Worm (Caenorhabditis elegans) whole organism, L1 larva: ENCODE data around the gene T05C12.15.
A peak's percentile ranks its signal among the peaks of the same experiment; 100 is the strongest.

Experiments used
- aha-1 ChIP-seq: fragments of 150-350 bp; optimal IDR thresholded peaks from 2 replicates; lab custom pipeline; 2014; ENCODE audit warnings: missing biosample characterization, missing genetic modification characterization
- alr-1 ChIP-seq: fragments of 200-800 bp; sonication (Bioruptor generic); optimal IDR thresholded peaks from 2 replicates; lab custom pipeline; 2018; ENCODE audit warnings: borderline replicate concordance, mild to moderate bottlenecking, missing genetic modification characterization, missing compliant biosample characterization
- aly-2 ChIP-seq: fragments of 150-350 bp; optimal IDR thresholded peaks from 2 replicates; lab custom pipeline; 2014; ENCODE audit warnings: missing biosample characterization, missing genetic modification characterization
- ama-1 ChIP-seq: fragments of 150-350 bp; optimal IDR thresholded peaks from 2 replicates; lab custom pipeline; 2014
- ceh-63 ChIP-seq: fragments of 200-800 bp; sonication (Bioruptor generic); optimal IDR thresholded peaks from 2 replicates; lab custom pipeline; 2018; ENCODE audit warnings: mild to moderate bottlenecking, missing genetic modification characterization, missing compliant biosample characterization
- ceh-90 ChIP-seq: sonication (generic microtip); optimal IDR thresholded peaks from 2 replicates; lab custom pipeline; 2016; ENCODE audit warnings: missing genetic modification characterization, missing compliant biosample characterization
- ces-1 ChIP-seq: fragments of 150-350 bp; optimal IDR thresholded peaks from 2 replicates; lab custom pipeline; 2014; ENCODE audit warnings: missing biosample characterization, missing genetic modification reagents, missing genetic modification characterization
- dpl-1 ChIP-seq, 3 experiments: fragments of 150-350 bp in 2 of 3; sonication (generic microtip) in 1 of 3; optimal IDR thresholded peaks; 2 replicates each; lab custom pipeline; 2014 to 2017; ENCODE audit warnings: missing biosample characterization in 3 of 3, missing genetic modification characterization in 3 of 3, missing genetic modification reagents in 3 of 3
- dsc-1 ChIP-seq: sonication (generic microtip); optimal IDR thresholded peaks from 2 replicates; lab custom pipeline; 2016; ENCODE audit warnings: mild to moderate bottlenecking, missing genetic modification characterization, missing compliant biosample characterization
- efl-1 ChIP-seq, 4 experiments: fragments of 150-350 bp; optimal IDR thresholded peaks in 3 of 4; peaks in 1 of 4; 1 replicate in 1 of 4; 2 replicates in 3 of 4; lab custom pipeline; 2014; ENCODE audit warnings: missing biosample characterization in 2 of 4, missing genetic modification characterization in 2 of 4, missing genetic modification reagents in 2 of 4
- egl-13 ChIP-seq: sonication (generic microtip); optimal IDR thresholded peaks from 2 replicates; lab custom pipeline; 2016; ENCODE audit warnings: missing genotype, missing genetic modification reagents, missing genetic modification characterization, missing compliant biosample characterization
- egl-27 ChIP-seq, 2 experiments: fragments of 150-350 bp in 1 of 2; sonication (generic microtip); optimal IDR thresholded peaks; 3 replicates each; lab custom pipeline; 2017 to 2018; ENCODE audit warnings: missing biosample characterization in 2 of 2, missing genetic modification characterization in 2 of 2, missing genetic modification reagents in 2 of 2
- elt-3 ChIP-seq, 6 experiments: fragments of 150-350 bp in 1 of 6; sonication (generic microtip); optimal IDR thresholded peaks; 2 replicates each; lab custom pipeline; 2017 to 2018; ENCODE audit warnings: missing biosample characterization in 6 of 6, missing genetic modification characterization in 6 of 6, inconsistent platforms in 1 of 6
- fkh-10 ChIP-seq: sonication (generic microtip); optimal IDR thresholded peaks from 2 replicates; lab custom pipeline; 2017; ENCODE audit warnings: missing biosample characterization, missing genetic modification reagents, missing genetic modification characterization
- fkh-4 ChIP-seq: sonication (generic microtip); optimal IDR thresholded peaks from 2 replicates; lab custom pipeline; 2016; ENCODE audit warnings: missing compliant biosample characterization, missing genetic modification characterization, borderline replicate concordance
- fkh-8 ChIP-seq: sonication (generic microtip); optimal IDR thresholded peaks from 2 replicates; lab custom pipeline; 2016; ENCODE audit warnings: mild to moderate bottlenecking, missing genetic modification characterization, missing compliant biosample characterization
- irx-1 ChIP-seq: sonication (generic microtip); optimal IDR thresholded peaks from 2 replicates; lab custom pipeline; 2016; ENCODE audit warnings: missing genetic modification characterization, missing compliant biosample characterization
- isw-1 ChIP-seq: fragments of 200-800 bp; sonication (Bioruptor generic); IDR thresholded peaks from 2 replicates; pipeline ENCODE4 v1.3.6; 2022; ENCODE audit warnings: missing genetic modification characterization, missing compliant biosample characterization
- jun-1 ChIP-seq: fragments of 150-350 bp; optimal IDR thresholded peaks from 2 replicates; lab custom pipeline; 2014; ENCODE audit warnings: missing biosample characterization, missing genetic modification reagents, missing genetic modification characterization
- lin-14 ChIP-seq: fragments of 200-800 bp; sonication (Bioruptor generic); optimal IDR thresholded peaks from 2 replicates; lab custom pipeline; 2018; ENCODE audit warnings: mild to moderate bottlenecking, missing genetic modification characterization, moderate library complexity, missing compliant biosample characterization
- lir-3 ChIP-seq: sonication (generic microtip); optimal IDR thresholded peaks from 2 replicates; lab custom pipeline; 2016; ENCODE audit warnings: mild to moderate bottlenecking, missing genetic modification characterization, moderate library complexity, missing compliant biosample characterization; ENCODE audit not compliant: poor library complexity
- lsy-2 ChIP-seq, 2 experiments: fragments of 150-350 bp; optimal IDR thresholded peaks; 2 replicates each; lab custom pipeline; 2014; ENCODE audit warnings: missing biosample characterization in 2 of 2, missing genetic modification characterization in 2 of 2
- nhr-11 ChIP-seq: fragments of 150-350 bp; optimal IDR thresholded peaks from 2 replicates; lab custom pipeline; 2014; ENCODE audit warnings: missing biosample characterization, missing genetic modification characterization
- nhr-19 ChIP-seq: fragments of 200-800 bp; sonication (Bioruptor generic); conservative IDR thresholded peaks from 2 replicates; pipeline ENCODE4 v1.3.6; 2022; ENCODE audit warnings: missing genetic modification characterization, missing compliant biosample characterization
- nhr-237 ChIP-seq: fragments of 150-350 bp; optimal IDR thresholded peaks from 2 replicates; lab custom pipeline; 2014; ENCODE audit warnings: missing biosample characterization, missing genetic modification characterization
- nhr-28 ChIP-seq: fragments of 150-350 bp; optimal IDR thresholded peaks from 2 replicates; lab custom pipeline; 2014; ENCODE audit warnings: missing biosample characterization, missing genetic modification characterization
- nhr-84 ChIP-seq: sonication (generic microtip); optimal IDR thresholded peaks from 2 replicates; lab custom pipeline; 2017; ENCODE audit warnings: missing biosample characterization, missing genetic modification characterization
- nhr-85 ChIP-seq: sonication (generic microtip); peaks from one replicate; lab custom pipeline; 2016; ENCODE audit warnings: missing genetic modification characterization, inconsistent platforms, missing compliant biosample characterization
- pax-3 ChIP-seq: fragments of 200-800 bp; sonication (Bioruptor generic); optimal IDR thresholded peaks from 2 replicates; lab custom pipeline; 2018; ENCODE audit warnings: mild to moderate bottlenecking, missing genetic modification characterization, moderate library complexity, missing compliant biosample characterization
- pqm-1 ChIP-seq: sonication (generic microtip); optimal IDR thresholded peaks from 3 replicates; lab custom pipeline; 2017; ENCODE audit warnings: missing biosample characterization, missing genetic modification characterization
- rnt-1 ChIP-seq: sonication (generic microtip); optimal IDR thresholded peaks from 2 replicates; lab custom pipeline; 2016; ENCODE audit warnings: mild to moderate bottlenecking, missing genetic modification characterization, moderate library complexity, missing compliant biosample characterization
- snpc-4 ChIP-seq: fragments of 150-350 bp; optimal IDR thresholded peaks from 2 replicates; lab custom pipeline; 2014; ENCODE audit warnings: missing biosample characterization, missing genetic modification characterization
- swsn-7 ChIP-seq: sonication (generic microtip); optimal IDR thresholded peaks from 2 replicates; lab custom pipeline; 2016; ENCODE audit warnings: missing genetic modification characterization, missing compliant biosample characterization
- tbx-2 ChIP-seq: sonication (generic microtip); optimal IDR thresholded peaks from 2 replicates; lab custom pipeline; 2016; ENCODE audit warnings: missing genetic modification characterization, missing compliant biosample characterization
- unc-30 ChIP-seq: sonication (generic microtip); optimal IDR thresholded peaks from 2 replicates; lab custom pipeline; 2017; ENCODE audit warnings: missing biosample characterization, missing genetic modification characterization
- unc-62 ChIP-seq: fragments of 150-350 bp; optimal IDR thresholded peaks from 2 replicates; lab custom pipeline; 2014; ENCODE audit warnings: missing biosample characterization, missing genetic modification reagents, missing genetic modification characterization
- vab-15 ChIP-seq: sonication (generic microtip); optimal IDR thresholded peaks from 2 replicates; lab custom pipeline; 2017; ENCODE audit warnings: missing genotype, mild to moderate bottlenecking, missing genetic modification characterization, missing compliant biosample characterization
- xbp-1 ChIP-seq: sonication (generic microtip); optimal IDR thresholded peaks from 2 replicates; lab custom pipeline; 2016; ENCODE audit warnings: missing genetic modification characterization, missing compliant biosample characterization
- ztf-11 ChIP-seq, 2 experiments: sonication (generic microtip); optimal IDR thresholded peaks; 2 replicates each; lab custom pipeline; 2016 to 2017; ENCODE audit warnings: missing genetic modification characterization in 2 of 2, missing biosample characterization in 1 of 2, missing compliant biosample characterization in 1 of 2

The T05C12.15 gene

DNA sequence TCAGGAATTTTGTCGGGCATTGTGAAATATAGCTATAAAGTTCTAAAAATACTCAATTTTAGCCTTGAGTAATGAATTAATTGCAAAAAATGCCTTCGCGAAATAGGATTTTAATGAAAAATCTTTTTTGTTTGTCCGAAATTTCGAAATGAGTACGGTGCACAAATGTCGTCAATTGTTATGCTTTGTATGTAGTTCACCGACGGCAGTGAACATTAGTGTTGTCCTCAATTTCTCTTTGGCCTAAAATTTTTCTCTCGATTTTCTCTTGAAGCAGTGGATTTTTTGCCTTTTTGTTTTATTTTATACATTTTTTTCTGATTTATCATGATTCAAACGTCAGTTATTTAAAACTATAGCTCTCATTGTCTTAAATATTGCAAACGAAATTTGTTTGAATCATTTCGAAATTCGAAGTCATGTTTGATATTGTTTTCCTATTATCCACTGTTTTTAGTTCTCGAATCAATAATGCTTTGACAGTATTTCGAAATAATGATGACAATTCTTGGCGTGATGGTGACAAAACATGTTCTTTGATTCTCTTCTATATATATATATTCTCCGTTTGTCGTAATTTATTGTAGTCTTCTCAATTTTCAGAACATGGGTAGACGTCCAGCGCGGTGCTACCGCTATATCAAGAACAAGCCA is 26.0 kb upstream of the T05C12.15 start, which contains the start of the genes ints-11 and rpl-10 (continued):
- TF ChIP-seq ces-1 (GFP tag; lab: Kevin White, UChicago), result no peak

ce11 chrII:8144543-8144942 is 24.8 kb upstream of the T05C12.15 start, which contains the start of gene F10B5.2:
Gene F10B5.2 (plus strand): TSS chrII:8144762.
- TF ChIP-seq lsy-2 (tag; optimal IDR thresholded peaks at IDR 0.05; lab: Kevin White, UChicago) (peak in 1 of 2 experiments; percentile 43), nhr-28 (tag; lab: Kevin White, UChicago) (no peak), efl-1 (optimal IDR thresholded peaks at IDR 0.05; lab: Kevin White, UChicago) (no peak), efl-1 (GFP tag; optimal IDR thresholded peaks at IDR 0.05 in 1 of 2; lab: Kevin White, UChicago) (peak in 1 of 2 experiments; percentile 75), nhr-85 (tag; lab: Kevin White, UChicago) (no peak)

DNA sequence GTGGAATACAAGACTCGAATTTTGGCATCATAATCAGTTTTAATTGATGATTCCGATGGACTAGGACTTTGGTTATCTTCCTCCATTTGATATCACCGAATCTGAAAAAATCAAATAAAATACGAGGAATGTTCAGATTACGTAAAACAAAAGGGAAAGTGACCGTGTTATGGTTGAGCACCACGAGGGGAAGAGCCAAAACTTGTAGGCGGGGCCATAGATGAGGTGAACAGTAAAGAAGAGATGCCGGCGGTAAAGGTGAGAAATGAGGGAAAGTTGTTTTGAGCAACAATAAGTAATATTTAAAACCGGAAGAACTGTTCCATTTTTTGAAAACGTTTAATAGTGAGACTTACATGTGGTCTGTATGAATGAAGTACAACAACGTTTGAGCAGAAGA is 19.5 kb upstream of the T05C12.15 start, which contains the start of gene F10B5.3:
Gene F10B5.3 (minus strand): TSS at position 101 of the 400 bp plus-strand sequence.
- no peak for TF ChIP-seq nhr-237 (tag; lab: Kevin White, UChicago)
- no peak for TF ChIP-seq pqm-1
- no peak for TF ChIP-seq tbx-2 (tag; lab: Kevin White, UChicago)
- no peak for TF ChIP-seq nhr-84 (tag; lab: Kevin White, UChicago)
- no peak for TF ChIP-seq snpc-4 (tag; lab: Kevin White, UChicago)
- no peak for TF ChIP-seq unc-30 (tag; lab: Kevin White, UChicago)
- TF ChIP-seq pax-3 (tag; lab: Kevin White, UChicago), result no peak
- no peak for TF ChIP-seq ama-1 (lab: Kevin White, UChicago)
- no peak for TF ChIP-seq swsn-7 (tag; lab: Kevin White, UChicago)
- TF ChIP-seq lin-14, result no peak

- TF ChIP-seq nhr-19 (GFP tag; lab: Robert Waterston, UW) (no peak), fkh-4 (no peak), fkh-10 (peak; percentile 44), ces-1 (GFP tag; lab: Kevin White, UChicago) (peak; percentile 11)
- TF ChIP-seq, all 84 proteins: peak for 2
Measured at ce11 chrII:8152711-8153325, 16.6 kb upstream of the T05C12.15 start.

DNA sequence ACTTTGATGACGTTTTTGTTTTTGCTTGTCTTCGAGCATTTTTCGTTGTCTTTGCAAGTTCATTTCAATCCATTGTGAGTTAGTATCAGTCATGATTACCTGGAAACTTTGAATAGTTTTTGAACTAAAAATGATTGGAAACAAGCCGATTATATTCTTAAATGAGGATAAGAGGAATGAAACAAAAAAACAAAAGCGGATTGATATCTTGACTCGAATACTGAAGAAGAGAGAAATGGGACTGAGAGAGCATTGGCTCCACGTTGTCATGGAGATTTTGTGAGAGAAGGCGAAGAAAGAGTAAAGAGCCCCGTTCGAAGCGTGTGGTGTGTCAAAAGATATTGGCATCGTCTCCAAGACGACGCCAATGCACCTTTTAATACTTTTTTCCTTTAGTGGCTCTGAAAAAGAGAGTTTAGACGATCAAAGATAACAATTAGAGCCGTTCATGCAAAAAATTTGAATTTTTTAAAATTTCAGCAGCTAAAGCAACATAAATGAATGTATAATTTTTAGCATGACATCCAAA is 12.5 kb upstream of the T05C12.15 start, which contains the start of the genes tub-1 and tmem-138:
Gene tub-1 (minus strand): TSS at position 101 of the 529 bp plus-strand sequence.
Gene tmem-138 (plus strand): TSS at position 479 of the 529 bp plus-strand sequence.
- peak; percentile 70 for TF ChIP-seq fkh-8 (tag; lab: Kevin White, UChicago)
- no peak for TF ChIP-seq egl-13 (tag; lab: Kevin White, UChicago)
- peak; percentile 42 for TF ChIP-seq dsc-1 (tag; lab: Kevin White, UChicago)

DNA sequence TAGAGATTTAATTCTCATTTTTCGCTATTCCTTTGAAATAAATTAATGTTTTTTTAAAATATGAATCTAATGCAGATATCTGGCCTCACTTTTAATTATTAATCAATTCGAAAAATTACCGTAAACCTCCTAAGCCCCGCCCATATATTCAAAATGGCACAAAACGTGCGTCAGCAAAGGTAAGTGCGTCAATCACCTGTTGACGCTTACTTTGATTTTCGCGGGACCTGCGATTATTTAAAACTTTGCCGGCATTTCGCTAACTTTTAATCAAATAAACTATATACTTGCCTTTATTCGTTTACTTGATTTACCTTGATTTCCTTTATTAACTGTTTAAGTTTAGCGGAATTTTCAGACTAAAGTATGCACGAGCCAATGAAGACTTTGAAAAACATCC is 11.4 kb upstream of the T05C12.15 start, which contains the start of gene pch-2:
Gene pch-2 (plus strand): TSS at position 359 of the 400 bp plus-strand sequence.
- TF ChIP-seq unc-62 (GFP tag; lab: Kevin White, UChicago), result no peak
- TF ChIP-seq vab-15, result no peak
- no peak for TF ChIP-seq jun-1 (tag; lab: Kevin White, UChicago)
- TF ChIP-seq ceh-63 (GFP tag; lab: Kevin White, UChicago), result no peak
- TF ChIP-seq aly-2, result no peak
- TF ChIP-seq fkh-4, result no peak
- TF ChIP-seq egl-27 (tag; optimal IDR thresholded peaks at IDR 0.05; lab: Kevin White, UChicago), result no peak
- TF ChIP-seq nhr-84 (tag; lab: Kevin White, UChicago), result no peak
- TF ChIP-seq nhr-11 (tag; lab: Kevin White, UChicago), result no peak
- no peak for TF ChIP-seq ztf-11 (tag; optimal IDR thresholded peaks at IDR 0.05; lab: Kevin White, UChicago)
- TF ChIP-seq dpl-1 (GFP tag; optimal IDR thresholded peaks at IDR 0.05; lab: Kevin White, UChicago), result peak; percentile 83 to 90 (median 89)
- TF ChIP-seq nhr-237 (tag; lab: Kevin White, UChicago), result no peak
- TF ChIP-seq lir-3 (tag; lab: Kevin White, UChicago), result no peak
- no peak for TF ChIP-seq alr-1 (tag; lab: Kevin White, UChicago)
- TF ChIP-seq isw-1 (GFP tag; lab: Robert Waterston, UW), result peak; percentile 29; the same call in 1 of the 2 replicates
- TF ChIP-seq rnt-1 (tag; lab: Kevin White, UChicago), result peak; percentile 66
- no peak for TF ChIP-seq pqm-1
- TF ChIP-seq aha-1 (tag; lab: Kevin White, UChicago), result no peak
- TF ChIP-seq irx-1 (tag; lab: Kevin White, UChicago), result no peak
- peak in 1 of 6 experiments; percentile 59 for TF ChIP-seq elt-3 (tag; optimal IDR thresholded peaks at IDR 0.05; lab: Kevin White, UChicago)
- peak; percentile 46 for TF ChIP-seq nhr-19 (GFP tag; lab: Robert Waterston, UW)
- TF ChIP-seq xbp-1 (tag; lab: Kevin White, UChicago), result peak; percentile 47
- no peak for TF ChIP-seq ceh-90 (tag; lab: Kevin White, UChicago)
- TF ChIP-seq fkh-10, result no peak
